Fruit fly (Drosophila melanogaster) whole organism, embryonic: ENCODE data around the gene Pcyt1.
A peak's percentile ranks its signal among the peaks of the same experiment; 100 is the strongest.

Experiments used
- Abd-B ChIP-seq: fragments of 200-800 bp; sonication (Bioruptor generic); optimal IDR thresholded peaks from 2 replicates; lab custom pipeline; 2018; ENCODE audit warnings: missing biosample characterization, mild to moderate bottlenecking, missing genetic modification characterization, moderate library complexity
- Blimp-1 ChIP-seq: fragments of 200-800 bp; sonication (Bioruptor generic); optimal IDR thresholded peaks from 3 replicates; lab custom pipeline; 2018; ENCODE audit warnings: missing biosample characterization, missing genetic modification characterization, mild to moderate bottlenecking, moderate library complexity, missing genetic modification reagents
- Bteb2 ChIP-seq: fragments of 200-800 bp; sonication (Bioruptor generic); optimal IDR thresholded peaks from 2 replicates; lab custom pipeline; 2016; ENCODE audit warnings: missing biosample characterization, missing genetic modification characterization
- CG10209 ChIP-seq: fragments of 200-800 bp; sonication (Bioruptor generic); optimal IDR thresholded peaks from 3 replicates; lab custom pipeline; 2017; ENCODE audit warnings: missing biosample characterization, mild to moderate bottlenecking, missing genetic modification characterization, missing genetic modification reagents
- CG10274 ChIP-seq: fragments of 200-800 bp; sonication (Bioruptor generic); optimal IDR thresholded peaks from 3 replicates; lab custom pipeline; 2017; ENCODE audit warnings: missing biosample characterization, mild to moderate bottlenecking, missing genetic modification characterization
- CG12744 ChIP-seq: fragments of 200-800 bp; sonication (Bioruptor generic); optimal IDR thresholded peaks from 2 replicates; lab custom pipeline; 2016; ENCODE audit warnings: missing biosample characterization, missing genetic modification characterization
- CG16779 ChIP-seq: fragments of 200-800 bp; sonication (Bioruptor generic); IDR thresholded peaks from 2 replicates; pipeline ENCODE4 v1.3.6; 2022; ENCODE audit warnings: missing biosample characterization, missing genetic modification characterization
- CG17359 ChIP-seq: fragments of 200-800 bp; sonication (Bioruptor generic); optimal IDR thresholded peaks from 3 replicates; lab custom pipeline; 2018; ENCODE audit warnings: missing biosample characterization, mild to moderate bottlenecking, missing genetic modification characterization, moderate library complexity
- CG17385 ChIP-seq: fragments of 200-800 bp; sonication (Bioruptor generic); optimal IDR thresholded peaks from 3 replicates; lab custom pipeline; 2018; ENCODE audit warnings: missing biosample characterization, mild to moderate bottlenecking, missing genetic modification characterization
- CG2120 ChIP-seq: fragments of 200-800 bp; sonication (Bioruptor generic); optimal IDR thresholded peaks from 3 replicates; lab custom pipeline; 2016; ENCODE audit warnings: missing biosample characterization, missing genetic modification characterization
- CG2129 ChIP-seq: fragments of 200-800 bp; sonication (Bioruptor generic); IDR thresholded peaks from 2 replicates; pipeline ENCODE4 v1.3.6; 2022; ENCODE audit warnings: missing biosample characterization, missing genetic modification characterization; ENCODE audit not compliant: partially characterized antibody
- CG2875 ChIP-seq: fragments of 200-800 bp; sonication (Bioruptor generic); optimal IDR thresholded peaks from 2 replicates; lab custom pipeline; 2017; ENCODE audit warnings: missing biosample characterization, mild to moderate bottlenecking, missing genetic modification characterization, missing genetic modification reagents
- CG42726 ChIP-seq: fragments of 200-800 bp; sonication (Bioruptor generic); IDR thresholded peaks from 2 replicates; pipeline ENCODE4 v1.3.6; 2022; ENCODE audit warnings: missing biosample characterization, missing genetic modification characterization; ENCODE audit not compliant: partially characterized antibody
- CG4617 ChIP-seq: fragments of 200-800 bp; sonication (Bioruptor generic); optimal IDR thresholded peaks from 3 replicates; lab custom pipeline; 2016; ENCODE audit warnings: missing biosample characterization, missing genetic modification characterization, borderline replicate concordance
- CG4820 ChIP-seq: fragments of 200-800 bp; sonication (Bioruptor generic); optimal IDR thresholded peaks from 3 replicates; lab custom pipeline; 2016; ENCODE audit warnings: missing biosample characterization, missing genetic modification characterization
- CG7357 ChIP-seq: fragments of 200-800 bp; sonication (Bioruptor generic); IDR thresholded peaks from 3 replicates; pipeline ENCODE4 v1.3.6; 2022; ENCODE audit warnings: missing biosample characterization, missing genetic modification characterization
- CG8924 ChIP-seq: fragments of 200-800 bp; optimal IDR thresholded peaks from 3 replicates; lab custom pipeline; 2019; ENCODE audit warnings: missing biosample characterization, mild to moderate bottlenecking, missing genetic modification characterization, moderate library complexity
- CG9817 ChIP-seq: fragments of 200-800 bp; sonication (Bioruptor generic); optimal IDR thresholded peaks from 2 replicates; lab custom pipeline; 2018; ENCODE audit warnings: missing biosample characterization, mild to moderate bottlenecking, missing genetic modification characterization, moderate library complexity
- D ChIP-seq, 2 experiments: fragments of 200-800 bp in 1 of 2; fragments of >200 bp in 1 of 2; sonication (Bioruptor generic) in 1 of 2; optimal IDR thresholded peaks; 2 replicates in 1 of 2; 3 replicates in 1 of 2; lab custom pipeline; 2017; ENCODE audit warnings: mild to moderate bottlenecking in 1 of 2, missing biosample characterization in 1 of 2, missing genetic modification characterization in 1 of 2, missing genetic modification reagents in 1 of 2
- Dfd ChIP-seq, 2 experiments: fragments of >200 bp; optimal IDR thresholded peaks; 2 replicates each; lab custom pipeline; 2017; ENCODE audit warnings: missing biosample characterization in 2 of 2, missing genetic modification characterization in 2 of 2
- Fer1 ChIP-seq: fragments of 200-800 bp; sonication (Bioruptor generic); optimal IDR thresholded peaks from 2 replicates; lab custom pipeline; 2017; ENCODE audit warnings: missing biosample characterization, mild to moderate bottlenecking, missing genetic modification characterization
- Fer2 ChIP-seq: fragments of 200-800 bp; sonication (Bioruptor generic); optimal IDR thresholded peaks from 2 replicates; lab custom pipeline; 2018; ENCODE audit warnings: missing biosample characterization, mild to moderate bottlenecking, missing genetic modification characterization, moderate library complexity
- GATAe ChIP-seq: fragments of 200-800 bp; sonication (Bioruptor generic); conservative IDR thresholded peaks from 2 replicates; pipeline ENCODE4 v1.3.6; 2022; ENCODE audit warnings: missing biosample characterization, missing genetic modification characterization
- Hr51 ChIP-seq, 2 experiments: fragments of 200-800 bp; sonication (Bioruptor generic); optimal IDR thresholded peaks; 2 replicates in 1 of 2; 3 replicates in 1 of 2; lab custom pipeline; 2016 to 2018; ENCODE audit warnings: missing biosample characterization in 2 of 2, missing genetic modification characterization in 2 of 2, mild to moderate bottlenecking in 1 of 2, moderate library complexity in 1 of 2
- Poxn ChIP-seq: fragments of 200-800 bp; sonication (Bioruptor generic); IDR thresholded peaks from 2 replicates; pipeline ENCODE4 v1.3.6; 2022; ENCODE audit warnings: missing biosample characterization, missing genetic modification characterization
- ara ChIP-seq: fragments of 200-800 bp; sonication (Bioruptor generic); IDR thresholded peaks from 2 replicates; pipeline ENCODE4 v1.3.6; 2022; ENCODE audit warnings: missing biosample characterization, missing genetic modification characterization
- ash1 ChIP-seq: fragments of 200-800 bp; sonication (Bioruptor generic); optimal IDR thresholded peaks from 2 replicates; lab custom pipeline; 2018; ENCODE audit warnings: missing biosample characterization, mild to moderate bottlenecking, missing genetic modification characterization
- bsh ChIP-seq, 2 experiments: fragments of 200-800 bp; sonication (Bioruptor generic); optimal IDR thresholded peaks; 2 replicates each; lab custom pipeline; 2017 to 2018; ENCODE audit warnings: mild to moderate bottlenecking in 2 of 2, missing biosample characterization in 2 of 2, missing genetic modification characterization in 2 of 2, moderate library complexity in 1 of 2
- caup ChIP-seq: fragments of 200-800 bp; sonication (Bioruptor generic); optimal IDR thresholded peaks from 3 replicates; lab custom pipeline; 2017; ENCODE audit warnings: missing biosample characterization, mild to moderate bottlenecking, missing genetic modification characterization, moderate library complexity; ENCODE audit not compliant: severe bottlenecking
- chm ChIP-seq: fragments of 200-800 bp; sonication (Bioruptor generic); IDR thresholded peaks from 2 replicates; pipeline ENCODE4 v1.3.6; 2022; ENCODE audit warnings: missing biosample characterization, missing genetic modification characterization
- chn ChIP-seq: fragments of 200-800 bp; sonication (Bioruptor generic); optimal IDR thresholded peaks from 2 replicates; lab custom pipeline; 2016; ENCODE audit warnings: missing biosample characterization, missing genetic modification characterization
- corto ChIP-seq: fragments of 200-800 bp; sonication (Bioruptor generic); optimal IDR thresholded peaks from 2 replicates; lab custom pipeline; 2016; ENCODE audit warnings: missing biosample characterization, mild to moderate bottlenecking, missing genetic modification characterization, moderate library complexity
- dysf ChIP-seq: fragments of 200-800 bp; sonication (Bioruptor generic); IDR thresholded peaks from 3 replicates; pipeline ENCODE4 v1.3.6; 2022; ENCODE audit warnings: missing biosample characterization, missing genetic modification characterization
- ftz-f1 ChIP-seq: fragments of 200-800 bp; sonication (Bioruptor generic); optimal IDR thresholded peaks from 2 replicates; lab custom pipeline; 2016; ENCODE audit warnings: missing biosample characterization, missing genetic modification characterization
- gro ChIP-seq: fragments of 200-800 bp; sonication (Bioruptor generic); optimal IDR thresholded peaks from 2 replicates; lab custom pipeline; 2016; ENCODE audit warnings: missing biosample characterization, missing genetic modification characterization
- inv ChIP-seq: fragments of 200-800 bp; sonication (Bioruptor generic); IDR thresholded peaks from 2 replicates; pipeline ENCODE4 v1.3.6; 2022; ENCODE audit warnings: missing biosample characterization, missing genetic modification characterization; ENCODE audit not compliant: partially characterized antibody
- ken ChIP-seq: fragments of 200-800 bp; sonication (Bioruptor generic); IDR thresholded peaks from 3 replicates; pipeline ENCODE4 v1.3.6; 2022; ENCODE audit warnings: missing biosample characterization, missing genetic modification characterization
- lmd ChIP-seq: fragments of 200-800 bp; sonication (Bioruptor generic); IDR thresholded peaks from 2 replicates; pipeline ENCODE4 v1.3.6; 2022; ENCODE audit warnings: missing biosample characterization, missing genetic modification characterization
- pzg ChIP-seq: fragments of 200-800 bp; sonication (Bioruptor generic); optimal IDR thresholded peaks from 3 replicates; lab custom pipeline; 2018; ENCODE audit warnings: missing biosample characterization, mild to moderate bottlenecking, missing genetic modification characterization, moderate library complexity
- run ChIP-seq: fragments of 200-800 bp; sonication (Bioruptor generic); optimal IDR thresholded peaks from 3 replicates; lab custom pipeline; 2018; ENCODE audit warnings: missing biosample characterization, mild to moderate bottlenecking, missing genetic modification characterization
- sqz ChIP-seq: fragments of 200-800 bp; sonication (Bioruptor generic); optimal IDR thresholded peaks from 3 replicates; lab custom pipeline; 2018; ENCODE audit warnings: missing biosample characterization, mild to moderate bottlenecking, missing genetic modification characterization
- tin ChIP-seq: fragments of 200-800 bp; sonication (Bioruptor generic); optimal IDR thresholded peaks from 3 replicates; lab custom pipeline; 2016; ENCODE audit warnings: missing biosample characterization, missing genetic modification characterization
- trh ChIP-seq: fragments of 200-800 bp; sonication (Bioruptor generic); optimal IDR thresholded peaks from 2 replicates; lab custom pipeline; 2016; ENCODE audit warnings: missing biosample characterization, missing genetic modification characterization
- wdn ChIP-seq: fragments of 200-800 bp; sonication (Bioruptor generic); IDR thresholded peaks from 2 replicates; pipeline ENCODE4 v1.3.6; 2022; ENCODE audit warnings: missing biosample characterization, missing genetic modification characterization
- zfh1 ChIP-seq: fragments of 200-800 bp; sonication (Bioruptor generic); IDR thresholded peaks from 3 replicates; pipeline ENCODE4 v1.3.6; 2022; ENCODE audit warnings: missing biosample characterization, missing genetic modification characterization

Pcyt1 gene

dm6 chr3L:1586266-1587054 is 40.6 kb downstream of the Pcyt1 start (continued):
- no peak for TF ChIP-seq D (optimal IDR thresholded peaks at IDR 0.05; lab: Kevin White, UChicago)
- TF ChIP-seq D (GFP tag; optimal IDR thresholded peaks at IDR 0.05; lab: Kevin White, UChicago): no peak
- no peak for TF ChIP-seq wdn (GFP tag; lab: Robert Waterston, UW)
- no peak for TF ChIP-seq CG2129 (GFP tag; lab: Robert Waterston, UW)
- no peak for TF ChIP-seq CG16779 (GFP tag; lab: Robert Waterston, UW)
- TF ChIP-seq CG10274 (GFP tag; lab: Kevin White, UChicago): no peak
- TF ChIP-seq chm: peak; percentile 82; the same call in 1 of the 2 replicates
- TF ChIP-seq lmd (GFP tag; lab: Robert Waterston, UW): no peak
- TF ChIP-seq caup (GFP tag; lab: Kevin White, UChicago): peak; percentile 17
- no peak for TF ChIP-seq CG4617 (GFP tag; lab: Kevin White, UChicago)
- peak; percentile 14 for TF ChIP-seq CG17359 (tag; lab: Kevin White, UChicago)
- no peak; the same call in 1 of the 2 replicates for TF ChIP-seq CG42726 (GFP tag; lab: Robert Waterston, UW)
- TF ChIP-seq, all 482 proteins: peak for 128

- peak; percentile 84 for TF ChIP-seq CG4820 (GFP tag; lab: Kevin White, UChicago)
- TF ChIP-seq Fer2 (tag; lab: Kevin White, UChicago): peak; percentile 61
- TF ChIP-seq CG2120 (GFP tag; lab: Kevin White, UChicago): peak; percentile 89
- TF ChIP-seq ftz-f1 (GFP tag; lab: Kevin White, UChicago): no peak
- peak; percentile 56 for TF ChIP-seq chn
- TF ChIP-seq zfh1 (GFP tag; lab: Robert Waterston, UW): peak; percentile 86
- peak; percentile 22 for TF ChIP-seq CG2875 (GFP tag; lab: Kevin White, UChicago)
- peak; percentile 84 for TF ChIP-seq Fer1
- 0 out of 2 replicates have a peak, but pooled peaks have one; percentile 35 for TF ChIP-seq Poxn (GFP tag; lab: Robert Waterston, UW)
- TF ChIP-seq CG12744: peak; percentile 43
- TF ChIP-seq CG7357 (GFP tag; lab: Robert Waterston, UW): peak; percentile 72
- TF ChIP-seq Abd-B (GFP tag; lab: Kevin White, UChicago): peak; percentile 78
- no peak for TF ChIP-seq inv (GFP tag; lab: Robert Waterston, UW)
- peak; percentile 64; the same call in 1 of the 2 replicates for TF ChIP-seq GATAe (GFP tag; lab: Robert Waterston, UW)
- TF ChIP-seq pzg: peak; percentile 2
- TF ChIP-seq bsh (GFP tag; optimal IDR thresholded peaks at IDR 0.05; lab: Kevin White, UChicago): peak; percentile 43 to 65
- peak; percentile 76 for TF ChIP-seq Hr51 (GFP tag; optimal IDR thresholded peaks at IDR 0.05; lab: Kevin White, UChicago)
- TF ChIP-seq Dfd (GFP tag; optimal IDR thresholded peaks at IDR 0.05; lab: Kevin White, UChicago): no peak
- peak; percentile 75 for TF ChIP-seq CG17385 (GFP tag; lab: Kevin White, UChicago)
- TF ChIP-seq ara (GFP tag; lab: Robert Waterston, UW): peak; percentile 76
- TF ChIP-seq tin: peak; percentile 90
- no peak for TF ChIP-seq run (tag; lab: Kevin White, UChicago)
- TF ChIP-seq trh (GFP tag; lab: Kevin White, UChicago): peak; percentile 65
- peak; percentile 91 for TF ChIP-seq gro (GFP tag; lab: Kevin White, UChicago)
- TF ChIP-seq sqz (GFP tag; lab: Kevin White, UChicago): peak; percentile 38
- TF ChIP-seq CG10209 (GFP tag; lab: Kevin White, UChicago): peak; percentile 70
- TF ChIP-seq CG9817 (tag; lab: Kevin White, UChicago): peak; percentile 90
- TF ChIP-seq CG8924 (tag; lab: Kevin White, UChicago): peak; percentile 62
- peak; percentile 31 for TF ChIP-seq ash1
- peak; percentile 94 for TF ChIP-seq dysf (GFP tag; lab: Robert Waterston, UW)
- TF ChIP-seq ken (GFP tag; lab: Robert Waterston, UW): peak; percentile 72; the same call in 2 of the 3 replicates
- TF ChIP-seq Bteb2 (GFP tag; lab: Kevin White, UChicago): peak; percentile 64
- TF ChIP-seq corto (GFP tag; lab: Kevin White, UChicago): no peak
- TF ChIP-seq Blimp-1 (GFP tag; lab: Kevin White, UChicago): peak; percentile 72
Observed at dm6 chr3L:1587140-1587849, 41.4 kb downstream of the Pcyt1 start.
